Worm (Caenorhabditis elegans): ENCODE data around the gene F59A6.12.

- no peak for TF ChIP-seq med-1 (GFP tag; optimal IDR thresholded peaks at IDR 0.05; ENCODE audit: insufficient read depth)
- no peak for TF ChIP-seq ref-1 (GFP tag; conservative IDR thresholded peaks at IDR 0.05)
- no peak for TF ChIP-seq ztf-29 (GFP tag; IDR thresholded peaks at IDR 0.05)
- TF ChIP-seq ztf-23 (GFP tag; IDR thresholded peaks at IDR 0.05), result no peak
- no peak for TF ChIP-seq tab-1 (GFP tag; IDR thresholded peaks at IDR 0.05)
- no peak for TF ChIP-seq klf-2 (GFP tag; conservative IDR thresholded peaks at IDR 0.05)
- TF ChIP-seq cog-1 (tag; optimal IDR thresholded peaks at IDR 0.05), result no peak
- no peak for TF ChIP-seq flt-1 (GFP tag; IDR thresholded peaks at IDR 0.05)
- TF ChIP-seq T22C8.4 (GFP tag; IDR thresholded peaks at IDR 0.05), result no peak
Observed at ce11 chrII:5049249-5049648, 37.4 kb upstream of the F59A6.12 start.

Measured in whole organism, midembryonic.